Worm (Caenorhabditis elegans): Measurements from ENCODE around the gene npr-37.

ce11 chrIV:440509-440908 is 40.5 kb downstream of the npr-37 start, which contains the start of gene hum-8:
- TF ChIP-seq pha-4 (tag; optimal IDR thresholded peaks at IDR 0.05) (no peak), snpc-4 (tag; optimal IDR thresholded peaks at IDR 0.05) (no peak), ztf-11 (tag; optimal IDR thresholded peaks at IDR 0.05) (no peak), tbx-8 (GFP tag; optimal IDR thresholded peaks at IDR 0.05) (no peak), blmp-1 (tag; optimal IDR thresholded peaks at IDR 0.05) (no peak)
